Worm (Caenorhabditis elegans): ENCODE data around the gene sre-12.

DNA sequence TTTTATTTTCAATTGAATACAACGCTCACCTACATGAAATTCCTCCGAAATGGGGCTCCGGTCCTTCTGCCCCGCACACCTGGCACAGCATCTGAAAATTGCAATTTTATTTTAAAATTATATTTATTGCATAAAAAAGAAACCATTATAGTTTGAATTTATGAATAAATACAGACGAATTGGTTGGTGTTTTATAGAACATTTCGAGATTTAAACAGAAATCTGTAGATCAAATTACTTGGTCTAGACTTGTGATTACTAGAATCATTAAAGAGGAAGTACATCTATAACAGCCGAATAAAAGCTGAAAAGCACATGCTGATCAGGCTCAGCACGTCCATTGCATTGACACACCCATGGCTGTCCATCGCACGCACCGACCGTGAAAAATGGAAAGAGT lies 12.9 kb upstream of the sre-12 start, which contains the start of gene nhr-162:
- TF ChIP-seq attf-5 (GFP tag; optimal IDR thresholded peaks at IDR 0.05) (no peak), snpc-4 (GFP tag; optimal IDR thresholded peaks at IDR 0.05) (no peak), snpc-4 (tag; optimal IDR thresholded peaks at IDR 0.05) (no peak), ceh-40 (GFP tag; IDR thresholded peaks at IDR 0.05) (no peak), unc-130 (GFP tag; optimal IDR thresholded peaks at IDR 0.05) (no peak), him-1 (tag; optimal IDR thresholded peaks at IDR 0.05) (no peak), ama-1 (optimal IDR thresholded peaks at IDR 0.05) (no peak), ama-1 (GFP tag; optimal IDR thresholded peaks at IDR 0.05) (no peak), atf-7 (tag; optimal IDR thresholded peaks at IDR 0.05) (no peak), unc-62 (GFP tag; optimal IDR thresholded peaks at IDR 0.05) (no peak), ztf-22 (GFP tag; optimal IDR thresholded peaks at IDR 0.05) (no peak), Y67H2A.10 (GFP tag; conservative IDR thresholded peaks at IDR 0.05) (no peak), ets-4 (GFP tag; optimal IDR thresholded peaks at IDR 0.05) (no peak), bed-2 (GFP tag; IDR thresholded peaks at IDR 0.05) (no peak)
